Worm (Caenorhabditis elegans) whole organism, late embryonic: ENCODE data around the gene tag-325.

ENCODE experiments used
- K02D7.2 ChIP-seq: sonication (generic microtip); optimal IDR thresholded peaks from 2 replicates; lab custom pipeline; 2017; ENCODE audit warnings: mild to moderate bottlenecking, missing genetic modification characterization, missing compliant biosample characterization
- Y22D7AL.16 ChIP-seq: sonication (generic microtip); optimal IDR thresholded peaks from 2 replicates; lab custom pipeline; 2016; ENCODE audit warnings: missing genetic modification characterization, missing compliant biosample characterization
- ama-1 ChIP-seq: fragments of 150-350 bp; optimal IDR thresholded peaks from 2 replicates; lab custom pipeline; 2014
- ceh-18 ChIP-seq: sonication (generic microtip); optimal IDR thresholded peaks from 2 replicates; lab custom pipeline; 2016; ENCODE audit warnings: missing genetic modification characterization, missing compliant biosample characterization
- dmd-4 ChIP-seq: sonication (generic microtip); optimal IDR thresholded peaks from 2 replicates; lab custom pipeline; 2016; ENCODE audit warnings: borderline replicate concordance, missing genetic modification characterization, missing compliant biosample characterization
- fkh-10 ChIP-seq: fragments of 150-350 bp; optimal IDR thresholded peaks from 2 replicates; lab custom pipeline; 2014; ENCODE audit warnings: missing biosample characterization, missing genetic modification reagents, missing genetic modification characterization
- hlh-13 ChIP-seq: fragments of 200-800 bp; sonication (Bioruptor generic); optimal IDR thresholded peaks from 2 replicates; lab custom pipeline; 2018; ENCODE audit warnings: mild to moderate bottlenecking, missing genetic modification characterization, missing compliant biosample characterization
- nhr-11 ChIP-seq: fragments of 150-350 bp; optimal IDR thresholded peaks from 2 replicates; lab custom pipeline; 2014; ENCODE audit warnings: missing biosample characterization, missing genetic modification characterization
- pha-4 ChIP-seq: fragments of 150-350 bp; optimal IDR thresholded peaks from 2 replicates; lab custom pipeline; 2018; ENCODE audit warnings: missing biosample characterization, missing genetic modification reagents, missing genetic modification characterization
- sdc-2 ChIP-seq: sonication (generic microtip); optimal IDR thresholded peaks from 2 replicates; lab custom pipeline; 2016; ENCODE audit warnings: missing genotype, missing genetic modification characterization, missing compliant biosample characterization
- tbx-2 ChIP-seq: sonication (generic microtip); optimal IDR thresholded peaks from 2 replicates; lab custom pipeline; 2016; ENCODE audit warnings: missing genetic modification characterization, missing compliant biosample characterization

DNA sequence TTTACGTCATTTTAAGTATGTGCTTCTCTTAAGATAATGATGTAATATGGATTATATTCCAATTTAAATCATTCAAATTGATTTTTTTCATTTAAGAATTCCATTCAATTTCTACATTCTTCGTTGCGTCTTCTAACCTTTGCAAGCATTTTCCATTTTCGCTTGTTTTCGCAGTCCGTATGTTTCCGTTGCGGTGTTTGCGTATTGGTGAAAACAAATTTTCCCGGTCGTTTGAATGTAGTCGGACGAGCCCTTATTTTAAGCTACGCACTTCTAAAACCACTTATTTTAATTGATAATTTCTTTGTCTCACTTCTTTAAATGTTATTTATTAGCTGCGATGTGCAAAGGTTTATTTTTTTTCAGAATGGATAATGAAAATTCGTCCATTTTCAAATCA, 10.9 kb upstream of the tag-325 start, which contains the start of gene mel-28:
- TF ChIP-seq dmd-4 (no peak), ama-1 (lab: Kevin White, UChicago) (no peak), K02D7.2 (tag; lab: Kevin White, UChicago) (no peak), fkh-10 (GFP tag; lab: Kevin White, UChicago) (no peak), tbx-2 (no peak), pha-4 (tag; lab: Kevin White, UChicago) (no peak), hlh-13 (GFP tag; lab: Kevin White, UChicago) (no peak), nhr-11 (tag; lab: Kevin White, UChicago) (no peak), Y22D7AL.16 (no peak), ceh-18 (tag; lab: Kevin White, UChicago) (no peak), sdc-2 (tag; lab: Kevin White, UChicago) (no peak)
